Worm (Caenorhabditis elegans) whole organism, young adult: ENCODE data around the gene C53A5.9.

Experiments
- B0035.1 ChIP-seq: sonication (generic microtip); optimal IDR thresholded peaks from 2 replicates; lab custom pipeline; 2016; ENCODE audit warnings: missing genetic modification characterization, mild to moderate bottlenecking, missing compliant biosample characterization, missing genotype, missing genetic modification reagents
- F10E7.11 ChIP-seq: sonication (generic microtip); optimal IDR thresholded peaks from 2 replicates; lab custom pipeline; 2017; ENCODE audit warnings: mild to moderate bottlenecking, missing genetic modification characterization, moderate library complexity, missing compliant biosample characterization
- F23B12.7 ChIP-seq: sonication (generic microtip); optimal IDR thresholded peaks from 2 replicates; lab custom pipeline; 2017; ENCODE audit warnings: missing genetic modification characterization, mild to moderate bottlenecking, missing compliant biosample characterization, antibody characterized with exemption, moderate library complexity; ENCODE audit not compliant: insufficient read depth
- F49E8.2 ChIP-seq: sonication (generic microtip); optimal IDR thresholded peaks from 3 replicates; lab custom pipeline; 2017; ENCODE audit warnings: missing genetic modification characterization, mild to moderate bottlenecking, missing compliant biosample characterization, antibody characterized with exemption, moderate library complexity; ENCODE audit not compliant: insufficient read depth
- T07F8.4 ChIP-seq: sonication (generic microtip); optimal IDR thresholded peaks from 2 replicates; lab custom pipeline; 2016; ENCODE audit warnings: mild to moderate bottlenecking, missing genetic modification characterization, moderate library complexity, missing compliant biosample characterization
- akir-1 ChIP-seq: fragments of 200-800 bp; sonication (Bioruptor generic); optimal IDR thresholded peaks from 2 replicates; lab custom pipeline; 2018; ENCODE audit warnings: mild to moderate bottlenecking, missing genetic modification characterization, moderate library complexity, missing compliant biosample characterization
- ama-1 ChIP-seq, 3 experiments: fragments of 150-350 bp in 1 of 3; sonication (generic microtip) in 2 of 3; optimal IDR thresholded peaks; 2 replicates each; lab custom pipeline; 2014 to 2018; ENCODE audit warnings: missing biosample characterization in 2 of 3, missing genetic modification characterization in 2 of 3, missing genetic modification reagents in 2 of 3
- aptf-3 ChIP-seq: fragments of 200-800 bp; sonication (Bioruptor generic); IDR thresholded peaks from 2 replicates; pipeline ENCODE4 v1.3.6; 2022; ENCODE audit warnings: missing genetic modification characterization, missing compliant biosample characterization
- bed-2 ChIP-seq: fragments of 200-800 bp; sonication (Bioruptor generic); IDR thresholded peaks from 2 replicates; pipeline ENCODE4 v1.3.6; 2022; ENCODE audit warnings: missing genetic modification reagents, missing genetic modification characterization, missing compliant biosample characterization
- ccch-3 ChIP-seq: fragments of 200-800 bp; sonication (Bioruptor generic); optimal IDR thresholded peaks from 2 replicates; lab custom pipeline; 2018; ENCODE audit warnings: mild to moderate bottlenecking, missing genetic modification characterization, missing compliant biosample characterization
- ceh-40 ChIP-seq: fragments of 200-800 bp; sonication (Bioruptor generic); IDR thresholded peaks from 2 replicates; pipeline ENCODE4 v1.3.6; 2022; ENCODE audit warnings: missing genetic modification characterization, missing compliant biosample characterization
- ceh-58 ChIP-seq: fragments of 200-800 bp; sonication (Bioruptor generic); IDR thresholded peaks from 2 replicates; pipeline ENCODE4 v1.3.6; 2022; ENCODE audit warnings: missing genetic modification characterization, missing compliant biosample characterization
- ceh-79 ChIP-seq: sonication (generic microtip); optimal IDR thresholded peaks from 2 replicates; lab custom pipeline; 2017; ENCODE audit warnings: mild to moderate bottlenecking, missing genetic modification characterization, missing compliant biosample characterization
- ceh-91 ChIP-seq: fragments of 200-800 bp; sonication (Bioruptor generic); IDR thresholded peaks from 2 replicates; pipeline ENCODE4 v1.3.6; 2022; ENCODE audit warnings: missing genetic modification reagents, missing genetic modification characterization, missing compliant biosample characterization
- chd-7 ChIP-seq: sonication (generic microtip); optimal IDR thresholded peaks from 2 replicates; lab custom pipeline; 2016; ENCODE audit warnings: mild to moderate bottlenecking, missing genetic modification characterization, moderate library complexity, missing compliant biosample characterization
- egl-18 ChIP-seq: fragments of 200-800 bp; sonication (Bioruptor generic); IDR thresholded peaks from 2 replicates; pipeline ENCODE4 v1.3.6; 2022; ENCODE audit warnings: missing genetic modification reagents, missing genetic modification characterization, missing compliant biosample characterization
- egl-44 ChIP-seq: fragments of 200-800 bp; sonication (Bioruptor generic); IDR thresholded peaks from 2 replicates; pipeline ENCODE4 v1.3.6; 2022; ENCODE audit warnings: missing genetic modification reagents, missing genetic modification characterization, missing compliant biosample characterization
- ekl-4 ChIP-seq: fragments of 200-800 bp; sonication (Bioruptor generic); IDR thresholded peaks from 2 replicates; pipeline ENCODE4 v1.3.6; 2022; ENCODE audit warnings: missing genetic modification reagents, missing genetic modification characterization, missing compliant biosample characterization
- hlh-12 ChIP-seq: sonication (generic microtip); optimal IDR thresholded peaks from 2 replicates; lab custom pipeline; 2016; ENCODE audit warnings: missing genetic modification characterization, missing compliant biosample characterization
- hlh-26 ChIP-seq: fragments of 200-800 bp; sonication (Bioruptor generic); conservative IDR thresholded peaks from 2 replicates; pipeline ENCODE4 v1.3.6; 2022; ENCODE audit warnings: missing genetic modification reagents, missing genetic modification characterization, missing compliant biosample characterization
- hsf-1 ChIP-seq: fragments of 200-800 bp; sonication (Bioruptor generic); IDR thresholded peaks from 2 replicates; pipeline ENCODE4 v1.3.6; 2022; ENCODE audit warnings: missing genetic modification reagents, missing genetic modification characterization, missing compliant biosample characterization
- let-607 ChIP-seq, 2 experiments: fragments of 200-800 bp in 1 of 2; sonication (Bioruptor generic) in 1 of 2; sonication (generic microtip) in 1 of 2; optimal IDR thresholded peaks; 2 replicates each; lab custom pipeline; 2016 to 2018; ENCODE audit warnings: mild to moderate bottlenecking in 2 of 2, missing compliant biosample characterization in 2 of 2, missing genetic modification characterization in 2 of 2, moderate library complexity in 2 of 2, missing genotype in 1 of 2
- lin-54 ChIP-seq: fragments of 200-800 bp; sonication (Bioruptor generic); optimal IDR thresholded peaks from 2 replicates; lab custom pipeline; 2018; ENCODE audit warnings: mild to moderate bottlenecking, missing genetic modification characterization, missing compliant biosample characterization
- madf-6 ChIP-seq: fragments of 200-800 bp; sonication (Bioruptor generic); IDR thresholded peaks from 2 replicates; pipeline ENCODE4 v1.3.6; 2022; ENCODE audit warnings: missing genetic modification reagents, missing genetic modification characterization, missing compliant biosample characterization
- mes-4 ChIP-seq: sonication (generic microtip); optimal IDR thresholded peaks from 2 replicates; lab custom pipeline; 2016; ENCODE audit warnings: missing genotype, missing genetic modification characterization, missing compliant biosample characterization
- nhr-80 ChIP-seq: sonication (generic microtip); optimal IDR thresholded peaks from 2 replicates; lab custom pipeline; 2016; ENCODE audit warnings: missing genetic modification characterization, missing compliant biosample characterization
- pbrm-1 ChIP-seq: fragments of 200-800 bp; sonication (Bioruptor generic); IDR thresholded peaks from 2 replicates; pipeline ENCODE4 v1.3.6; 2022; ENCODE audit warnings: missing genetic modification reagents, missing genetic modification characterization, missing compliant biosample characterization
- pha-4 ChIP-seq: fragments of 150-350 bp; sonication (generic microtip); optimal IDR thresholded peaks from 2 replicates; lab custom pipeline; 2014; ENCODE audit warnings: missing biosample characterization, missing genetic modification reagents, missing genetic modification characterization
- rec-8 ChIP-seq, 2 experiments: sonication (generic microtip); optimal IDR thresholded peaks; 2 replicates each; lab custom pipeline; 2016; ENCODE audit warnings: mild to moderate bottlenecking in 2 of 2, missing genetic modification characterization in 2 of 2, missing genetic modification reagents in 2 of 2, missing genotype in 2 of 2, missing biosample characterization in 1 of 2, missing compliant biosample characterization in 1 of 2, moderate library complexity in 1 of 2
- rpc-1 ChIP-seq, 2 experiments: fragments of 150-350 bp in 1 of 2; sonication (generic microtip) in 1 of 2; optimal IDR thresholded peaks; 2 replicates each; lab custom pipeline; 2014 to 2018; ENCODE audit warnings: missing biosample characterization in 1 of 2, missing genetic modification characterization in 1 of 2, missing genetic modification reagents in 1 of 2, missing genotype in 1 of 2
- snpc-1.1 ChIP-seq: sonication (generic microtip); optimal IDR thresholded peaks from 2 replicates; lab custom pipeline; 2017; ENCODE audit warnings: missing genetic modification characterization, mild to moderate bottlenecking, missing compliant biosample characterization, antibody characterized with exemption, moderate library complexity, missing genotype, missing genetic modification reagents; ENCODE audit not compliant: insufficient read depth
- snpc-1.3 ChIP-seq: sonication (generic microtip); optimal IDR thresholded peaks from 2 replicates; lab custom pipeline; 2017; ENCODE audit warnings: missing genetic modification characterization, mild to moderate bottlenecking, missing compliant biosample characterization, antibody characterized with exemption, moderate library complexity, missing genotype, missing genetic modification reagents; ENCODE audit not compliant: insufficient read depth
- tbp1 ChIP-seq: fragments of 200-800 bp; sonication (Bioruptor generic); optimal IDR thresholded peaks from 2 replicates; lab custom pipeline; 2018; ENCODE audit warnings: mild to moderate bottlenecking, missing genetic modification characterization, missing compliant biosample characterization
- tbx-9 ChIP-seq: sonication (generic microtip); optimal IDR thresholded peaks from 2 replicates; lab custom pipeline; 2016; ENCODE audit warnings: borderline replicate concordance, missing genetic modification characterization, inconsistent platforms, missing compliant biosample characterization
- xnd-1 ChIP-seq: sonication (generic microtip); optimal IDR thresholded peaks from 2 replicates; lab custom pipeline; 2016; ENCODE audit warnings: missing genotype, missing genetic modification reagents, missing genetic modification characterization, missing compliant biosample characterization
- zfh-2 ChIP-seq: fragments of 200-800 bp; sonication (Bioruptor generic); conservative IDR thresholded peaks from 2 replicates; pipeline ENCODE4 v1.3.6; 2022; ENCODE audit warnings: missing genetic modification reagents, missing genetic modification characterization, missing compliant biosample characterization
- ztf-25 ChIP-seq: fragments of 200-800 bp; sonication (Bioruptor generic); IDR thresholded peaks from 2 replicates; pipeline ENCODE4 v1.3.6; 2022; ENCODE audit warnings: missing genetic modification reagents, missing genetic modification characterization, missing compliant biosample characterization
- ztf-28 ChIP-seq: fragments of 200-800 bp; sonication (Bioruptor generic); IDR thresholded peaks from 2 replicates; pipeline ENCODE4 v1.3.6; 2022; ENCODE audit warnings: missing genetic modification reagents, missing genetic modification characterization, missing compliant biosample characterization
- ztf-3 ChIP-seq: fragments of 200-800 bp; sonication (Bioruptor generic); optimal IDR thresholded peaks from 2 replicates; lab custom pipeline; 2018; ENCODE audit warnings: mild to moderate bottlenecking, missing genetic modification characterization, missing compliant biosample characterization

C53A5.9 gene

DNA sequence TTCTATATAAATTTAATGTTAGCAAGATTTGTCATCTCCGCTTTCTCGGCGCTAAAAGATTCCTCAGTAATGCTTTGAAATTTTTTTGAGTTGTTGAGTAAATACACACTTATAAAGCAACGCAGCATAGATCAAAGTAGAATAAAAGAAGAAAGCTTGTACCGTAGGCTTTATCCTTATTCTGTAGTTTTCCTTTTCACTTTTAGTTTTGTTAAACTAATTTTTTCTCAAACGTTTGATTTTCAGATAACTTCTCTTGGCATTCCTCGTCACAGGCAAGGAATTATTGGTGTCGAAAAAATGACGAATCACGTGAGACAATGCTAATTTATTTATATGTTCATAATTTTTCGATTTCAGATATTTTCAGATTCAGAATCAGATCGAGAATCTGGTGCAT, 3.9 kb upstream of the C53A5.9 start, which contains the start of gene C53A5.11:
Gene C53A5.11, plus strand, starts transcription at position 301 of the 400 bp plus-strand sequence.
- TF ChIP-seq mes-4 (no peak), ceh-40 (GFP tag; lab: Robert Waterston, UW) (no peak), F49E8.2 (tag; lab: Kevin White, UChicago) (no peak), akir-1 (no peak), hsf-1 (GFP tag; lab: Robert Waterston, UW) (no peak)

DNA sequence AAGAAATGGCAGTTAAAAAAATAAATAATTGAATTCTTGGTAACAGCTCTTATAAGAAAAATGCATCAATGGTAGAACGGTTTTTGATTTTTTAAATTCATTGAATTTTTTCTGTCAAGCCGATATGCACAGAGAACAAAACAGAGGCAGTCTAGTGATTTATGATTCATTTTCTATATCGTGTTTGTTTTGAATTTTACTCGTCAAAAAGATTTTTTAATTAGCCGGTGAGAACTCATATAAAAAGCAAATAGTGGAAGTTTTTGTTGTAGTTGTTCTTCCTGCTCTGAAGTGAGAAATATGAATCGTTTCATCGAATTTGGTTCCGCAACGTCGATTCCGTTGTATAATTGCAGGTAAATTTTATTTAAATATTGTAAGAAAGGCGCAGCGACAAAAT, 655 bp upstream of the C53A5.9 start, which contains the start of gene srt-32:
Gene srt-32, plus strand, starts transcription at position 301 of the 400 bp plus-strand sequence.
- TF ChIP-seq bed-2 (no peak), rpc-1 (optimal IDR thresholded peaks at IDR 0.05; lab: Kevin White, UChicago) (no peak), rpc-1 (tag; optimal IDR thresholded peaks at IDR 0.05; lab: Kevin White, UChicago) (no peak), lin-54 (GFP tag; lab: Kevin White, UChicago) (no peak)
- TF ChIP-seq, all 124 proteins: peak for 0

DNA sequence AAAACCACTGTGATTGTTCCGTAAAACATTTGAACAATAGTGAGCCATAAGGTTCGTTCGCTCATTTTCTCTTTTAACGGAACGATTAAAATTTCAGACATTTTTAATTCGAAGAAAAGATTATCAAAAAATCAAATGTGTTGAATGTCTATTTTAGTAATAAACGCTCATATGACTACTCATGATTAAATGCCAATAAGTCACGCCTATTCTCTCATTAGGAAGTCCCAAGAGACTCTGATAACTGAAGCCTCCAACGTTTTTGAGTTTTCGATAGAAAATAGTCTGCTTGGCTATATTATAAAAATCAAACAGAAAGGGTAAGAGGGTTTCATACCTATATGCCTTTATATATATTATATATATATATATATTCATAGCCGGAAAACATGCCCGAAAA, 2.5 kb downstream of the C53A5.9 start, which contains the start of gene srg-47:
Gene srg-47, minus strand, starts transcription at position 101 of the 400 bp plus-strand sequence.
- TF ChIP-seq ztf-28 (GFP tag; lab: Robert Waterston, UW), result no peak
- TF ChIP-seq tbp1, result no peak
- TF ChIP-seq tbx-9 (tag; lab: Kevin White, UChicago), result no peak
- no peak for TF ChIP-seq ccch-3

DNA sequence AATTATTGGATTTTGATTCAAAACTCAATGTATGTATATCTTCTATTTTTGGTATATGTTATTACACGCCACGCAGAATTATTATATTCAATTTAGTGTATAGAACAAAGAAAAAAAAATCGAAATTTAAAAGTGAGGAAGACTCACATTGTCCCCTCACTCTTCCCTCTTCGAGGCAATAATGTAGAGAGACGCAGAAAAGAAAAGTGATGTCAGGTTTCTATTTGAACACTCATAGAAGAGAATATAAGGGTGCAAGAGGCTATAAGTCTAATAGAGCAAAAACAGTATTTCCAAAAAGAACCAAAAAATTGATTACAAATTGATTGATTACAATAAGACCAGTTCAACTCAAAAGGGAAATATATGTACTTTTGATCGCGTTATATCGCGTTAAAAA, 10.1 kb downstream of the C53A5.9 start:
- no peak for TF ChIP-seq snpc-1.1 (tag; lab: Kevin White, UChicago)
- TF ChIP-seq rec-8 (tag; optimal IDR thresholded peaks at IDR 0.05; lab: Kevin White, UChicago), result no peak
- no peak for TF ChIP-seq xnd-1
- no peak for TF ChIP-seq let-607 (tag; optimal IDR thresholded peaks at IDR 0.05; lab: Kevin White, UChicago)
- no peak for TF ChIP-seq F10E7.11 (tag; lab: Kevin White, UChicago)
- no peak for TF ChIP-seq ceh-58 (GFP tag; lab: Robert Waterston, UW)
- no peak for TF ChIP-seq tbx-9 (tag; lab: Kevin White, UChicago)
- TF ChIP-seq hlh-12, result no peak
- no peak for TF ChIP-seq F23B12.7 (tag; lab: Kevin White, UChicago)
- no peak for TF ChIP-seq ceh-79 (tag; lab: Kevin White, UChicago)
- no peak for TF ChIP-seq ama-1 (optimal IDR thresholded peaks at IDR 0.05; lab: Kevin White, UChicago)
- TF ChIP-seq ama-1 (GFP tag; optimal IDR thresholded peaks at IDR 0.05; lab: Kevin White, UChicago), result no peak
- TF ChIP-seq chd-7 (tag; lab: Kevin White, UChicago), result no peak
- TF ChIP-seq madf-6 (GFP tag; lab: Robert Waterston, UW), result no peak
- TF ChIP-seq egl-44 (GFP tag; lab: Robert Waterston, UW), result no peak
- no peak for TF ChIP-seq snpc-1.3 (tag; lab: Kevin White, UChicago)
- no peak for TF ChIP-seq ceh-91 (GFP tag; lab: Robert Waterston, UW)
- no peak for TF ChIP-seq ekl-4 (GFP tag; lab: Robert Waterston, UW)
- TF ChIP-seq pbrm-1, result no peak
- no peak for TF ChIP-seq T07F8.4 (tag; lab: Kevin White, UChicago)

DNA sequence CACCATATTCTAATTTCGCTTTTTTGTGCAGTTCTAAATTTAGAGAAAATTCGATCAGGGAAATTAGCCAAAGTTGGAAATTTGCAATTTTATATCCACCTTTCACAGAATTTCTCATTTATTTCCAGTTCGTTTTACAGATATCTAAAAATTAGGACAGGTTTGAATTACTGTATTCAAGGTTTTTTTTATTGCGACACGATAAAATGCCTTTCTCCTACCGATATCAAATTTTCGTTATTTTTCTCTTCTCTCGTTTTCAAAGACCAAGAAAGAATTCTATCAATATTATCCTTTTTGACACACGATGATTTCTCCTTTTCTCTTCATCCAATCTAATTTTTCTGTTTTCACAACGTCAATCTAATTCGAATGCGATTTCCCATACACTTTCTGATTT, 12.1 kb downstream of the C53A5.9 start, which contains the start of gene C53A5.13:
Gene C53A5.13, plus strand, starts transcription at position 301 of the 400 bp plus-strand sequence.
- TF ChIP-seq pha-4 (no peak), zfh-2 (GFP tag; lab: Robert Waterston, UW) (no peak), B0035.1 (tag; lab: Kevin White, UChicago) (no peak), akir-1 (no peak), nhr-80 (tag; lab: Kevin White, UChicago) (no peak), egl-18 (GFP tag; lab: Robert Waterston, UW) (no peak), ztf-25 (GFP tag; lab: Robert Waterston, UW) (no peak), aptf-3 (no peak), ztf-3 (GFP tag; lab: Kevin White, UChicago) (no peak), hlh-26 (GFP tag; lab: Robert Waterston, UW) (no peak), snpc-1.1 (tag; lab: Kevin White, UChicago) (no peak)
